Fruit fly (Drosophila melanogaster) whole organism, embryonic: ENCODE data around the gene CG14881.

Source experiments
- BtbVII ChIP-seq: fragments of 200-800 bp; sonication (Bioruptor generic); optimal IDR thresholded peaks from 3 replicates; lab custom pipeline; 2017; ENCODE audit warnings: missing biosample characterization, mild to moderate bottlenecking, missing genetic modification characterization
- CG10274 ChIP-seq: fragments of 200-800 bp; sonication (Bioruptor generic); optimal IDR thresholded peaks from 3 replicates; lab custom pipeline; 2017; ENCODE audit warnings: missing biosample characterization, mild to moderate bottlenecking, missing genetic modification characterization
- CG10366 ChIP-seq: fragments of 200-800 bp; sonication (Bioruptor generic); IDR thresholded peaks from 2 replicates; pipeline ENCODE4 v1.3.6; 2022; ENCODE audit warnings: missing biosample characterization, missing genetic modification characterization
- CG10654 ChIP-seq: fragments of 200-800 bp; sonication (Bioruptor generic); optimal IDR thresholded peaks from 2 replicates; lab custom pipeline; 2016; ENCODE audit warnings: missing biosample characterization, missing genetic modification characterization
- CG11456 ChIP-seq: fragments of 200-800 bp; sonication (Bioruptor generic); IDR thresholded peaks from 3 replicates; pipeline ENCODE4 v1.3.6; 2022; ENCODE audit warnings: missing biosample characterization, missing genetic modification characterization
- CG12942 ChIP-seq: fragments of 200-800 bp; sonication (Bioruptor generic); optimal IDR thresholded peaks from 3 replicates; lab custom pipeline; 2016; ENCODE audit warnings: missing biosample characterization, missing genetic modification characterization
- CG13775 ChIP-seq: fragments of 200-800 bp; sonication (Bioruptor generic); optimal IDR thresholded peaks from 3 replicates; lab custom pipeline; 2017; ENCODE audit warnings: missing biosample characterization, mild to moderate bottlenecking, missing genetic modification characterization
- CG15601 ChIP-seq: fragments of 200-800 bp; sonication (Bioruptor generic); optimal IDR thresholded peaks from 3 replicates; lab custom pipeline; 2019; ENCODE audit warnings: missing biosample characterization, mild to moderate bottlenecking, missing genetic modification characterization, moderate library complexity
- CG17186 ChIP-seq: fragments of 200-800 bp; sonication (Bioruptor generic); optimal IDR thresholded peaks from 3 replicates; lab custom pipeline; 2017; ENCODE audit warnings: missing biosample characterization, missing genetic modification reagents, missing genetic modification characterization
- CG32532 ChIP-seq: fragments of 200-800 bp; sonication (Bioruptor generic); IDR thresholded peaks from 2 replicates; pipeline ENCODE4 v1.3.6; 2022; ENCODE audit warnings: missing biosample characterization, missing genetic modification characterization
- CG6254 ChIP-seq: fragments of 200-800 bp; sonication (Bioruptor generic); optimal IDR thresholded peaks from 3 replicates; lab custom pipeline; 2017; ENCODE audit warnings: mild to moderate bottlenecking, missing biosample characterization, missing genetic modification reagents, missing genetic modification characterization
- CG6791 ChIP-seq: fragments of 200-800 bp; sonication (Bioruptor generic); IDR thresholded peaks from 3 replicates; pipeline ENCODE4 v1.3.6; 2022; ENCODE audit warnings: missing biosample characterization, missing genetic modification characterization; ENCODE audit not compliant: partially characterized antibody
- CG7357 ChIP-seq: fragments of 200-800 bp; sonication (Bioruptor generic); IDR thresholded peaks from 3 replicates; pipeline ENCODE4 v1.3.6; 2022; ENCODE audit warnings: missing biosample characterization, missing genetic modification characterization
- CG7372 ChIP-seq: fragments of 200-800 bp; sonication (Bioruptor generic); IDR thresholded peaks from 2 replicates; pipeline ENCODE4 v1.3.6; 2022; ENCODE audit warnings: missing biosample characterization, missing genetic modification characterization
- CrebB ChIP-seq: fragments of 200-800 bp; sonication (Bioruptor generic); optimal IDR thresholded peaks from 3 replicates; lab custom pipeline; 2018; ENCODE audit warnings: missing biosample characterization, mild to moderate bottlenecking, missing genetic modification characterization
- Doc3 ChIP-seq: fragments of 200-800 bp; sonication (Bioruptor generic); IDR thresholded peaks from 3 replicates; pipeline ENCODE4 v1.3.6; 2022; ENCODE audit warnings: missing biosample characterization, missing genetic modification characterization; ENCODE audit not compliant: partially characterized antibody
- HHEX ChIP-seq: fragments of 200-800 bp; sonication (Bioruptor generic); optimal IDR thresholded peaks from 3 replicates; lab custom pipeline; 2017; ENCODE audit warnings: missing biosample characterization, mild to moderate bottlenecking, missing genetic modification characterization, missing genetic modification reagents
- HLHmδ ChIP-seq: fragments of 200-800 bp; sonication (Bioruptor generic); optimal IDR thresholded peaks from 2 replicates; lab custom pipeline; 2018; ENCODE audit warnings: missing biosample characterization, mild to moderate bottlenecking, missing genetic modification characterization, moderate library complexity
- Hr78 ChIP-seq, 2 experiments: fragments of 200-800 bp in 1 of 2; fragments of >200 bp in 1 of 2; sonication (Bioruptor generic) in 1 of 2; optimal IDR thresholded peaks; 2 replicates each; lab custom pipeline; 2017 to 2019; ENCODE audit warnings: missing biosample characterization in 2 of 2, missing genetic modification characterization in 2 of 2, mild to moderate bottlenecking in 1 of 2, moderate library complexity in 1 of 2
- Hsf ChIP-seq: fragments of 200-800 bp; sonication (Bioruptor generic); optimal IDR thresholded peaks from 3 replicates; lab custom pipeline; 2016; ENCODE audit warnings: missing biosample characterization, missing genetic modification characterization
- Jarid2 ChIP-seq: fragments of 200-800 bp; sonication (Bioruptor generic); optimal IDR thresholded peaks from 3 replicates; lab custom pipeline; 2017; ENCODE audit warnings: mild to moderate bottlenecking, missing biosample characterization, missing genetic modification reagents, missing genetic modification characterization
- Mad ChIP-seq: fragments of 200-800 bp; sonication (Bioruptor generic); optimal IDR thresholded peaks from 2 replicates; lab custom pipeline; 2016; ENCODE audit warnings: missing biosample characterization, missing genetic modification characterization
- Poxn ChIP-seq: fragments of 200-800 bp; sonication (Bioruptor generic); IDR thresholded peaks from 2 replicates; pipeline ENCODE4 v1.3.6; 2022; ENCODE audit warnings: missing biosample characterization, missing genetic modification characterization
- Ptx1 ChIP-seq: fragments of 200-800 bp; sonication (Bioruptor generic); IDR thresholded peaks from 2 replicates; pipeline ENCODE4 v1.3.6; 2022; ENCODE audit warnings: missing biosample characterization, missing genetic modification characterization
- Side ChIP-seq: fragments of 200-800 bp; sonication (Bioruptor generic); optimal IDR thresholded peaks from 2 replicates; lab custom pipeline; 2016; ENCODE audit warnings: missing biosample characterization, missing genetic modification characterization
- Spps ChIP-seq: fragments of 200-800 bp; sonication (Bioruptor generic); optimal IDR thresholded peaks from 2 replicates; lab custom pipeline; 2018; ENCODE audit warnings: missing biosample characterization, mild to moderate bottlenecking, missing genetic modification characterization
- Usf ChIP-seq: fragments of 200-800 bp; sonication (Bioruptor generic); optimal IDR thresholded peaks from 2 replicates; lab custom pipeline; 2017; ENCODE audit warnings: missing genotype, missing biosample characterization, missing genetic modification characterization
- ab ChIP-seq: fragments of 200-800 bp; sonication (Bioruptor generic); optimal IDR thresholded peaks from 2 replicates; lab custom pipeline; 2016; ENCODE audit warnings: missing biosample characterization, missing genetic modification characterization
- br ChIP-seq: fragments of >200 bp; optimal IDR thresholded peaks from 2 replicates; lab custom pipeline; 2017
- cas ChIP-seq: fragments of 200-800 bp; sonication (Bioruptor generic); IDR thresholded peaks from 2 replicates; pipeline ENCODE4 v1.3.6; 2022; ENCODE audit warnings: missing biosample characterization, missing genetic modification characterization
- cato ChIP-seq: fragments of 200-800 bp; sonication (Bioruptor generic); optimal IDR thresholded peaks from 2 replicates; lab custom pipeline; 2016; ENCODE audit warnings: missing biosample characterization, missing genetic modification characterization, borderline replicate concordance
- cg ChIP-seq: fragments of 200-800 bp; sonication (Bioruptor generic); optimal IDR thresholded peaks from 3 replicates; lab custom pipeline; 2019; ENCODE audit warnings: missing biosample characterization, mild to moderate bottlenecking, missing genetic modification characterization, moderate library complexity
- disco-r ChIP-seq: fragments of 200-800 bp; sonication (Bioruptor generic); optimal IDR thresholded peaks from 2 replicates; lab custom pipeline; 2016; ENCODE audit warnings: missing biosample characterization, missing genetic modification characterization
- dmrt11E ChIP-seq: fragments of 200-800 bp; sonication (Bioruptor generic); optimal IDR thresholded peaks from 3 replicates; lab custom pipeline; 2018; ENCODE audit warnings: missing biosample characterization, mild to moderate bottlenecking, missing genetic modification characterization, moderate library complexity
- dmrt99B ChIP-seq: fragments of 200-800 bp; sonication (Bioruptor generic); optimal IDR thresholded peaks from 2 replicates; lab custom pipeline; 2018; ENCODE audit warnings: missing biosample characterization, mild to moderate bottlenecking, missing genetic modification characterization, moderate library complexity
- fd64A ChIP-seq: fragments of 200-800 bp; sonication (Bioruptor generic); optimal IDR thresholded peaks from 3 replicates; lab custom pipeline; 2018; ENCODE audit warnings: missing biosample characterization, mild to moderate bottlenecking, missing genetic modification characterization
- hkb ChIP-seq, 2 experiments: fragments of 200-800 bp in 1 of 2; fragments of >200 bp in 1 of 2; sonication (Bioruptor generic) in 1 of 2; IDR thresholded peaks in 1 of 2; optimal IDR thresholded peaks in 1 of 2; 2 replicates each; pipeline versions ENCODE4 v1.3.6 to Lab custom; 2017 to 2022; ENCODE audit warnings: missing biosample characterization in 1 of 2, missing genetic modification characterization in 1 of 2
- ind ChIP-seq: fragments of 200-800 bp; sonication (Bioruptor generic); optimal IDR thresholded peaks from 3 replicates; lab custom pipeline; 2016; ENCODE audit warnings: missing biosample characterization, missing genetic modification characterization
- nmo ChIP-seq: fragments of 200-800 bp; sonication (Bioruptor generic); optimal IDR thresholded peaks from 2 replicates; lab custom pipeline; 2018; ENCODE audit warnings: missing biosample characterization, mild to moderate bottlenecking, missing genetic modification characterization, moderate library complexity
- oc ChIP-seq: fragments of 200-800 bp; sonication (Bioruptor generic); optimal IDR thresholded peaks from 2 replicates; lab custom pipeline; 2018; ENCODE audit warnings: missing biosample characterization, mild to moderate bottlenecking, missing genetic modification characterization, moderate library complexity
- pho ChIP-seq: fragments of 200-800 bp; sonication (Bioruptor generic); optimal IDR thresholded peaks from 2 replicates; lab custom pipeline; 2016; ENCODE audit warnings: missing biosample characterization, missing genetic modification characterization
- psq ChIP-seq: fragments of 200-800 bp; sonication (Bioruptor generic); optimal IDR thresholded peaks from 2 replicates; lab custom pipeline; 2017; ENCODE audit warnings: missing biosample characterization, missing genetic modification characterization
- seq ChIP-seq: fragments of 200-800 bp; sonication (Bioruptor generic); IDR thresholded peaks from 2 replicates; pipeline ENCODE4 v1.3.6; 2022; ENCODE audit warnings: missing biosample characterization, missing genetic modification characterization
- sim ChIP-seq: fragments of 200-800 bp; sonication (Bioruptor generic); IDR thresholded peaks from 2 replicates; pipeline ENCODE4 v1.3.6; 2022; ENCODE audit warnings: missing biosample characterization, missing genetic modification characterization
- tgo ChIP-seq: fragments of 200-800 bp; sonication (Bioruptor generic); IDR thresholded peaks from 3 replicates; pipeline ENCODE4 v1.3.6; 2022; ENCODE audit warnings: missing biosample characterization, missing genetic modification characterization
- tup ChIP-seq: fragments of 200-800 bp; sonication (Bioruptor generic); optimal IDR thresholded peaks from 2 replicates; lab custom pipeline; 2016; ENCODE audit warnings: missing biosample characterization, mild to moderate bottlenecking, missing genetic modification characterization, moderate library complexity
- zen ChIP-seq: fragments of 200-800 bp; sonication (Bioruptor generic); optimal IDR thresholded peaks from 3 replicates; lab custom pipeline; 2018; ENCODE audit warnings: missing biosample characterization, mild to moderate bottlenecking, missing genetic modification characterization, moderate library complexity
- zfh2 ChIP-seq: fragments of 200-800 bp; sonication (Bioruptor generic); optimal IDR thresholded peaks from 2 replicates; lab custom pipeline; 2016; ENCODE audit warnings: missing biosample characterization, missing genetic modification characterization

The CG14881 gene

DNA sequence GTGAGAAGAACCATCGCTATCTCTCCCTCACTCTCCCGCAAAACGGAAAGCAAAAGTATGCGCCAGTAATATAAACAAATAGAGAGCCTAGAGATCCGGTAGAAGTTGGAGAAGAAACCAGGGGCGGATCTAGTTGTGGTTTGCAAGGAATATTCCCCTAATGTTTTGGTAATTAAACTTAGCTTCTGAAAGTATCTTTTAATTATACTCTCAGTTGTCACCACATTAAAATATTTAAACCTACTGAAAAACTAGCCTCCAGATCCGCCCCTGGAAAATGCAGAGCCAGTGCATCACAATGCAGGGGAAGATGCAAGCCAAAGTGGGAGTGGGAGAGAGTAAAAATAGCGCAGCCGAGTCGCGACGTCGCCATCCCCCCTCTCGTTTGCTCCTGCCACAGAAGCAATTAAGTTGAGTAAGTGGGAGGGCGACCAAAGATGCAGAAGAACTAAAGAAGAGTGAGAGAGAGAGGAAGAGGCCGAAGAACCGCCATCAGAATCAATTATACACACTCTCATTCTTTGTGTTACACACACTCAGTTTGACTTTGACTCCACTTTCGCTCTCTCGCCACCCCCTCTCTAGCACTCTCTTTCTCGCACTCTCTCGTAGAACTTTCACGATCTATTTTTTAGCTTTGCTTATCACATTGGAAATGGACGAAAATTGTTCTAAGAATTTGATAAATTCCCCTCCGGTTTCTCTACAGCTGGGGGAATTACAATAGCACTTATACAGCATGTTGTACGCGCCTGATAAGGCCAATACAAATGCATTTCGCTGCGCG is 14.7 kb downstream of the CG14881 start (continued):
- TF ChIP-seq CG10654 (GFP tag; lab: Kevin White, UChicago) (peak; percentile 93), cas (GFP tag; lab: Robert Waterston, UW) (peak; percentile 75), Hr78 (GFP tag; optimal IDR thresholded peaks at IDR 0.05; lab: Kevin White, UChicago) (peak in 1 of 2 experiments; percentile 85), CG10274 (GFP tag; lab: Kevin White, UChicago) (peak; percentile 83), psq (GFP tag; lab: Kevin White, UChicago) (peak; percentile 75), ab (GFP tag; lab: Kevin White, UChicago) (peak; percentile 85), pho (peak; percentile 61), CrebB (tag; lab: Kevin White, UChicago) (peak; percentile 77), hkb (optimal IDR thresholded peaks at IDR 0.05; lab: Kevin White, UChicago) (no peak), hkb (GFP tag; IDR thresholded peaks at IDR 0.05; lab: Robert Waterston, UW) (peak; percentile 93), CG11456 (peak; percentile 95), CG15601 (peak; percentile 95), tup (GFP tag; lab: Kevin White, UChicago) (peak; percentile 84), CG13775 (peak; percentile 72), Side (GFP tag; lab: Kevin White, UChicago) (peak; percentile 91), CG10366 (GFP tag; lab: Robert Waterston, UW) (peak; percentile 92), CG17186 (GFP tag; lab: Kevin White, UChicago) (peak; percentile 55), disco-r (peak; percentile 80), ind (peak; percentile 94), CG32532 (GFP tag; lab: Robert Waterston, UW) (peak; percentile 90), Hsf (GFP tag; lab: Kevin White, UChicago) (peak; percentile 92), Mad (GFP tag; lab: Kevin White, UChicago) (peak; percentile 91), CG7357 (peak; percentile 87), CG6254 (GFP tag; lab: Kevin White, UChicago) (peak; percentile 77), Usf (peak; percentile 92), CG12942 (GFP tag; lab: Kevin White, UChicago) (peak; percentile 85), HHEX (GFP tag; lab: Kevin White, UChicago) (peak; percentile 90), Spps (tag; lab: Kevin White, UChicago) (peak; percentile 94), br (lab: Kevin White, UChicago) (no peak), cato (peak; percentile 85), nmo (GFP tag; lab: Kevin White, UChicago) (peak; percentile 97), tgo (GFP tag; lab: Robert Waterston, UW) (peak; percentile 92), oc (tag; lab: Kevin White, UChicago) (peak; percentile 96), cg (GFP tag; lab: Kevin White, UChicago) (peak; percentile 66), Poxn (GFP tag; lab: Robert Waterston, UW) (peak; percentile 49; the same call in 1 of the 2 replicates), dmrt99B (tag; lab: Kevin White, UChicago) (peak; percentile 96), Doc3 (GFP tag; lab: Robert Waterston, UW) (no peak), HLHmδ (GFP tag; lab: Kevin White, UChicago) (no peak), sim (peak; percentile 94), CG7372 (GFP tag; lab: Robert Waterston, UW) (peak; percentile 88), seq (GFP tag; lab: Robert Waterston, UW) (peak; percentile 72), zfh2 (GFP tag; lab: Kevin White, UChicago) (peak; percentile 60), dmrt11E (peak; percentile 96), Jarid2 (GFP tag; lab: Kevin White, UChicago) (peak; percentile 70), BtbVII (GFP tag; lab: Kevin White, UChicago) (peak; percentile 64), fd64A (GFP tag; lab: Kevin White, UChicago) (peak; percentile 92), zen (tag; lab: Kevin White, UChicago) (peak; percentile 93), Ptx1 (GFP tag; lab: Robert Waterston, UW) (peak; percentile 94), CG6791 (GFP tag; lab: Robert Waterston, UW) (peak; percentile 75)
